Worm (Caenorhabditis elegans) whole organism, L1 larva: Measurements from ENCODE around the gene faah-2.

Source experiments
- ama-1 ChIP-seq: fragments of 150-350 bp; optimal IDR thresholded peaks from 2 replicates; lab custom pipeline; 2014
- dsc-1 ChIP-seq: sonication (generic microtip); optimal IDR thresholded peaks from 2 replicates; lab custom pipeline; 2016; ENCODE audit warnings: mild to moderate bottlenecking, missing genetic modification characterization, missing compliant biosample characterization
- elt-2 ChIP-seq: sonication (generic microtip); optimal IDR thresholded peaks from 2 replicates; lab custom pipeline; 2016; ENCODE audit warnings: missing genetic modification characterization, mild to moderate bottlenecking, inconsistent platforms, missing compliant biosample characterization, missing genetic modification reagents
- lin-13 ChIP-seq: fragments of 150-350 bp; optimal IDR thresholded peaks from 2 replicates; lab custom pipeline; 2014; ENCODE audit warnings: missing biosample characterization, missing genetic modification reagents, missing genetic modification characterization
- lir-3 ChIP-seq: sonication (generic microtip); optimal IDR thresholded peaks from 2 replicates; lab custom pipeline; 2016; ENCODE audit warnings: mild to moderate bottlenecking, missing genetic modification characterization, moderate library complexity, missing compliant biosample characterization; ENCODE audit not compliant: poor library complexity
- nhr-237 ChIP-seq: fragments of 150-350 bp; optimal IDR thresholded peaks from 2 replicates; lab custom pipeline; 2014; ENCODE audit warnings: missing biosample characterization, missing genetic modification characterization

DNA sequence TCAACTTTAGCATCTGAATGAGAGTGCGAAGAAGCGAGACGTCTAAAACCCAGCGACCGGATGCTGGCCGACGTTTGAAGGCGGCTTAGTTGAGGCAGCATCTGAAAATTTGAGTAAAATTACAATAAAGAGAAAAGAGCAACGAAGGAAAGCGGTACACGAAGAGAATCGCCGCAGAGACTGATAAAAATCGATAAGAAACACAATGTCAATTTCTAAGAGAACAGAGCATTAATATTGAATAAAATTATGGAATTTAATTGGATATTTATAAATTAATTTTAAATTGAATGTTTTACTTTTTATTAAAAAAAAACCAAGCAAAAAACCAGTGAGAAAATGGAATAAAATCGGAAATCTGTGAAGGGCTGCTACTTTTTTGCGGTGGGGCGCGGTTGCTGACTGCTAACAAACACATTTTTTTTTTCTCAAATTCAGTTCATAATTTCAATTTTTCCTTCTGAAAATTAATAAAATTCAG lies 22.1 kb upstream of the faah-2 start, which contains the start of the genes ndub-11 and moc-3:
- TF ChIP-seq nhr-237 (tag; lab: Kevin White, UChicago) = no peak
- TF ChIP-seq dsc-1 = no peak
- no peak for TF ChIP-seq lin-13 (GFP tag; lab: Kevin White, UChicago)
- TF ChIP-seq elt-2 = no peak
- no peak for TF ChIP-seq lir-3
- TF ChIP-seq ama-1 (lab: Kevin White, UChicago) = no peak
